Worm (Caenorhabditis elegans) whole organism, L3 larva: ENCODE measurements around the gene srbc-67.
A peak's percentile ranks its signal among the peaks of the same experiment; 100 is the strongest.

ENCODE experiments used
- ZK546.5 ChIP-seq: sonication (generic microtip); optimal IDR thresholded peaks from 2 replicates; lab custom pipeline; 2017; ENCODE audit warnings: missing biosample characterization, missing genetic modification characterization
- aly-2 ChIP-seq: fragments of 150-350 bp; optimal IDR thresholded peaks from 2 replicates; lab custom pipeline; 2014; ENCODE audit warnings: missing biosample characterization, missing genetic modification characterization
- egl-27 ChIP-seq: sonication (generic microtip); optimal IDR thresholded peaks from 4 replicates; lab custom pipeline; 2017; ENCODE audit warnings: missing biosample characterization, missing genetic modification reagents, missing genetic modification characterization
- lin-39 ChIP-seq: fragments of 150-350 bp; optimal IDR thresholded peaks from 2 replicates; lab custom pipeline; 2018; ENCODE audit warnings: missing biosample characterization, missing genetic modification reagents, missing genetic modification characterization
- mdl-1 ChIP-seq: fragments of 150-350 bp; optimal IDR thresholded peaks from 2 replicates; lab custom pipeline; 2014; ENCODE audit warnings: missing biosample characterization, missing genetic modification characterization
- nhr-28 ChIP-seq: fragments of 150-350 bp; optimal IDR thresholded peaks from 2 replicates; lab custom pipeline; 2014; ENCODE audit warnings: missing biosample characterization, missing genetic modification characterization
- nhr-76 ChIP-seq: fragments of 150-350 bp; sonication (generic microtip); optimal IDR thresholded peaks from 5 replicates; lab custom pipeline; 2014; ENCODE audit warnings: missing biosample characterization, missing genetic modification characterization
- nhr-77 ChIP-seq: fragments of 150-350 bp; optimal IDR thresholded peaks from 2 replicates; lab custom pipeline; 2014; ENCODE audit warnings: missing biosample characterization, missing genetic modification characterization
- pha-4 ChIP-seq: fragments of 150-350 bp; optimal IDR thresholded peaks from 2 replicates; lab custom pipeline; 2014; ENCODE audit warnings: missing biosample characterization, missing genetic modification reagents, missing genetic modification characterization
- pqm-1 ChIP-seq: fragments of 150-350 bp; optimal IDR thresholded peaks from 2 replicates; lab custom pipeline; 2017; ENCODE audit warnings: missing biosample characterization, missing genetic modification characterization, inconsistent platforms
- sea-2 ChIP-seq: fragments of 150-350 bp; sonication (generic microtip); optimal IDR thresholded peaks from 4 replicates; lab custom pipeline; 2014; ENCODE audit warnings: missing biosample characterization, missing genetic modification reagents, missing genetic modification characterization
- snpc-4 ChIP-seq: fragments of 150-350 bp; optimal IDR thresholded peaks from 2 replicates; lab custom pipeline; 2014; ENCODE audit warnings: missing biosample characterization, missing genetic modification characterization
- unc-62 ChIP-seq: fragments of 150-350 bp; sonication (generic microtip); optimal IDR thresholded peaks from 4 replicates; lab custom pipeline; 2014; ENCODE audit warnings: missing biosample characterization, missing genetic modification reagents, missing genetic modification characterization
- ztf-11 ChIP-seq: fragments of 150-350 bp; optimal IDR thresholded peaks from 2 replicates; lab custom pipeline; 2014; ENCODE audit warnings: missing biosample characterization, missing genetic modification characterization

- no peak for TF ChIP-seq mdl-1 (tag; lab: Kevin White, UChicago)
- no peak for TF ChIP-seq unc-62 (GFP tag; lab: Kevin White, UChicago)
- TF ChIP-seq lin-39 (tag; lab: Kevin White, UChicago) = no peak
- no peak for TF ChIP-seq snpc-4 (tag; lab: Kevin White, UChicago)
- no peak for TF ChIP-seq egl-27
- TF ChIP-seq sea-2 = no peak
- no peak for TF ChIP-seq ztf-11
- TF ChIP-seq ZK546.5 (tag; lab: Kevin White, UChicago) = no peak
- TF ChIP-seq nhr-76 (tag; lab: Kevin White, UChicago) = no peak
- peak; percentile 24 for TF ChIP-seq pha-4 (tag; lab: Kevin White, UChicago)
- no peak for TF ChIP-seq nhr-28 (tag; lab: Kevin White, UChicago)
- TF ChIP-seq aly-2 = no peak
- TF ChIP-seq pqm-1 (tag; lab: Kevin White, UChicago) = peak; percentile 10
- no peak for TF ChIP-seq nhr-77 (tag; lab: Kevin White, UChicago)
Observed at ce11 chrV:3587633-3588032, 46.6 kb upstream of the srbc-67 start.
